Fruit fly (Drosophila melanogaster) whole organism, wandering third instar larva: ENCODE results near the gene CG15864.

ENCODE experiments used
- Abd-B ChIP-seq: fragments of >200 bp; optimal IDR thresholded peaks from 2 replicates; lab custom pipeline; 2017; ENCODE audit warnings: missing biosample characterization, missing genetic modification characterization
- CG32264 ChIP-seq: fragments of 200-800 bp; sonication (Bioruptor generic); optimal IDR thresholded peaks from 2 replicates; lab custom pipeline; 2016; ENCODE audit warnings: missing biosample characterization, missing genetic modification characterization
- CG9705 ChIP-seq: fragments of 200-800 bp; sonication (Bioruptor generic); optimal IDR thresholded peaks from 2 replicates; lab custom pipeline; 2018; ENCODE audit warnings: missing biosample characterization, mild to moderate bottlenecking, missing genetic modification characterization
- CrebA ChIP-seq: fragments of 200-800 bp; sonication (Bioruptor generic); optimal IDR thresholded peaks from 2 replicates; lab custom pipeline; 2016; ENCODE audit warnings: missing biosample characterization, mild to moderate bottlenecking, missing genetic modification characterization, borderline replicate concordance
- Dfd ChIP-seq: fragments of >200 bp; optimal IDR thresholded peaks from 2 replicates; lab custom pipeline; 2017; ENCODE audit warnings: missing biosample characterization, missing genetic modification characterization
- Dif ChIP-seq: fragments of 200-275, 200-300 bp; sonication (Bioruptor generic); optimal IDR thresholded peaks from 2 replicates; lab custom pipeline; 2018; ENCODE audit warnings: missing biosample characterization, missing genetic modification characterization; ENCODE audit not compliant: partially characterized antibody
- HLH106 ChIP-seq: fragments of 200-800 bp; optimal IDR thresholded peaks from 3 replicates; lab custom pipeline; 2019; ENCODE audit warnings: missing biosample characterization, mild to moderate bottlenecking, missing genetic modification characterization, moderate library complexity
- Hr78 ChIP-seq: fragments of >200 bp; optimal IDR thresholded peaks from 2 replicates; lab custom pipeline; 2017; ENCODE audit warnings: missing biosample characterization, missing genetic modification characterization
- Hr83 ChIP-seq: fragments of 200-300 bp; sonication (Bioruptor generic); optimal IDR thresholded peaks from 2 replicates; lab custom pipeline; 2016; ENCODE audit warnings: missing biosample characterization, mild to moderate bottlenecking, missing genetic modification characterization, moderate library complexity; ENCODE audit not compliant: poor library complexity, severe bottlenecking
- Jra ChIP-seq: sonication (Bioruptor generic); optimal IDR thresholded peaks from 2 replicates; lab custom pipeline; 2016; ENCODE audit warnings: missing biosample characterization, missing genetic modification characterization
- Myc ChIP-seq: fragments of >200 bp; optimal IDR thresholded peaks from 2 replicates; lab custom pipeline; 2017
- N ChIP-seq: fragments of >200 bp; optimal IDR thresholded peaks from 2 replicates; lab custom pipeline; 2018; ENCODE audit warnings: missing biosample characterization, missing external identifiers, missing genetic modification characterization
- Sp1 ChIP-seq: fragments of 200-800 bp; sonication (Bioruptor generic); optimal IDR thresholded peaks from 3 replicates; lab custom pipeline; 2019; ENCODE audit warnings: missing biosample characterization, mild to moderate bottlenecking, missing genetic modification characterization, moderate library complexity
- Vsx2 ChIP-seq: fragments of 200-300, 225-300 bp; sonication (Bioruptor generic); optimal IDR thresholded peaks from 2 replicates; lab custom pipeline; 2018; ENCODE audit warnings: missing biosample characterization, missing genetic modification characterization; ENCODE audit not compliant: partially characterized antibody
- br ChIP-seq: fragments of 200-800 bp; sonication (Bioruptor generic); optimal IDR thresholded peaks from 2 replicates; lab custom pipeline; 2016; ENCODE audit warnings: missing biosample characterization, missing genetic modification characterization
- brk ChIP-seq: fragments of 200-800 bp; sonication (Bioruptor generic); optimal IDR thresholded peaks from 2 replicates; lab custom pipeline; 2016; ENCODE audit warnings: missing biosample characterization, mild to moderate bottlenecking, missing genetic modification characterization
- dl ChIP-seq, 2 experiments: fragments of 175-275, 200-275 bp in 1 of 2; fragments of 200-275 bp in 1 of 2; sonication (Bioruptor generic); optimal IDR thresholded peaks; lab custom pipeline; 2018; ENCODE audit warnings: mild to moderate bottlenecking in 2 of 2, missing biosample characterization in 2 of 2, missing genetic modification characterization in 2 of 2, moderate library complexity in 2 of 2; ENCODE audit not compliant: partially characterized antibody in 2 of 2, insufficient read depth in 1 of 2
- dmrt93B ChIP-seq: fragments of 200-800 bp; sonication (Bioruptor generic); optimal IDR thresholded peaks from 2 replicates; lab custom pipeline; 2018; ENCODE audit warnings: missing biosample characterization, mild to moderate bottlenecking, missing genetic modification characterization
- ey ChIP-seq: fragments of 200-800 bp; sonication (Bioruptor generic); optimal IDR thresholded peaks from 2 replicates; lab custom pipeline; 2016; ENCODE audit warnings: missing biosample characterization, missing genetic modification characterization
- foxo ChIP-seq, 2 experiments: fragments of 200-800 bp; sonication (Bioruptor generic); optimal IDR thresholded peaks; 2 replicates in 1 of 2; 3 replicates in 1 of 2; lab custom pipeline; 2016 to 2017; ENCODE audit warnings: missing biosample characterization in 2 of 2, missing genetic modification characterization in 2 of 2
- fru ChIP-seq: fragments of 200-800 bp; sonication (Bioruptor generic); optimal IDR thresholded peaks from 3 replicates; lab custom pipeline; 2016; ENCODE audit warnings: missing biosample characterization, mild to moderate bottlenecking, missing genetic modification characterization
- h ChIP-seq: fragments of 200-800 bp; sonication (Bioruptor generic); optimal IDR thresholded peaks from 3 replicates; lab custom pipeline; 2016; ENCODE audit warnings: missing biosample characterization, mild to moderate bottlenecking, missing genetic modification characterization
- jim ChIP-seq: fragments of 175-275, 200-325 bp; sonication (Bioruptor generic); optimal IDR thresholded peaks from 2 replicates; lab custom pipeline; 2016; ENCODE audit warnings: missing biosample characterization, mild to moderate bottlenecking, missing genetic modification characterization
- lola ChIP-seq: fragments of >200 bp; optimal IDR thresholded peaks from 2 replicates; lab custom pipeline; 2017; ENCODE audit warnings: missing biosample characterization, missing genetic modification characterization
- pan ChIP-seq: fragments of >200 bp; optimal IDR thresholded peaks from 2 replicates; lab custom pipeline; 2017
- psq ChIP-seq: fragments of 200-800 bp; sonication (Bioruptor generic); optimal IDR thresholded peaks from 3 replicates; lab custom pipeline; 2017; ENCODE audit warnings: missing biosample characterization, mild to moderate bottlenecking, missing genetic modification characterization, moderate library complexity
- rgr ChIP-seq: fragments of 200-800 bp; sonication (Bioruptor generic); optimal IDR thresholded peaks from 3 replicates; lab custom pipeline; 2016; ENCODE audit warnings: missing biosample characterization, mild to moderate bottlenecking, missing genetic modification characterization
- sage ChIP-seq: fragments of 200-800 bp; sonication (Bioruptor generic); optimal IDR thresholded peaks from 2 replicates; lab custom pipeline; 2016; ENCODE audit warnings: missing biosample characterization, mild to moderate bottlenecking, missing genetic modification characterization
- sv ChIP-seq: fragments of 200-800 bp; sonication (Bioruptor generic); optimal IDR thresholded peaks from 3 replicates; lab custom pipeline; 2016; ENCODE audit warnings: missing biosample characterization, missing genetic modification characterization
- usp ChIP-seq: fragments of >200 bp; optimal IDR thresholded peaks from 2 replicates; lab custom pipeline; 2017; ENCODE audit warnings: missing biosample characterization, missing genetic modification characterization
- woc ChIP-seq: sonication (Bioruptor generic); optimal IDR thresholded peaks from 2 replicates; lab custom pipeline; 2016; ENCODE audit warnings: missing biosample characterization, mild to moderate bottlenecking, missing genetic modification characterization

CG15864 gene

DNA sequence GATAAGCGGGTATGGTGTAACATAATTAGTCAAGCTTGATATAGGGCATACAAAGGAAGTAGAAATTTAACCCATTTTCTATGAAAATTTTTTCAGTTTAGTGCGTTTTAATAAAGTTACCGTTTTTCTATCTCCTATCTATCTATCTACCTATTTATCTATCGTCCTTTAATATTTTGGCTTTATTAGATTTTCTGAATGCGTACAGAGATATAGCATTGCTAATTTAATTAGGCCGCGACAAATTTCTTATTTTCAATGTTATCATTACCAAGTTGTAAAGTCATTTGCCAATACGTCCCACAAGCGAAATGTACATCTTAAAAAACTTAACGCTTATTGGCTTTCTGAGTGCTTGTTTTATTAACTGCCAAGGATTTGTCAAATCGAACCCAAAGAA, at the start of gene CG15864:
TSS of gene CG15864 (plus strand) at position 301 of the 400 bp plus-strand sequence.
- TF ChIP-seq CG9705 (GFP tag; lab: Kevin White, UChicago) (no peak), sage (GFP tag; lab: Kevin White, UChicago) (no peak), Hr78 (no peak), HLH106 (tag; lab: Kevin White, UChicago) (no peak)

DNA sequence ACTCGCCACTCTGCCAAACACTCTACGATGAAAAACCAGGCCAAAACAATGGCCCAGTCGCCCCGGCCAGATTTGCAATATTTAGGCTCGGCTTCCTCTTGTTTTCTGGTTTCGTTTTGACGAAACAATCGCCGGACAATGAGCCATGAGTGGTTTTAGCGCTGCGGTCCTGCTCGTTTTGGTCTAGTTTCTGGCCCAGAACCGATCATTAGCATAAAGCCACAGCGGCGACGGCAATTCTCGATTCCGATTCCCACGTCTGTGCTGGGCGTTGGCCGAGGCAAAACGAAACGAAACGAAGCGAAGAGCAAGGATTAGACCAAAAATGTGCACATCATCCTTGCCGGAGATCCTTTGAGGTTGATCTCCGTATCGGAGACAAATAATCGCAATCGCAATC, 44.9 kb upstream of the CG15864 start:
- no peak for TF ChIP-seq woc
- TF ChIP-seq Dif (GFP tag; lab: Kevin White, UChicago) = no peak
- TF ChIP-seq N (GFP tag; lab: Kevin White, UChicago) = no peak
- no peak for TF ChIP-seq Abd-B (GFP tag; lab: Kevin White, UChicago)
- no peak for TF ChIP-seq dl (GFP tag; optimal IDR thresholded peaks at IDR 0.05; lab: Kevin White, UChicago; ENCODE audit: insufficient read depth in 1 of 2, partially characterized antibody in 2 of 2)
- no peak for TF ChIP-seq ey (GFP tag; lab: Kevin White, UChicago)
- no peak for TF ChIP-seq fru (GFP tag; lab: Kevin White, UChicago)
- no peak for TF ChIP-seq CrebA (GFP tag; lab: Kevin White, UChicago)
- TF ChIP-seq jim (GFP tag; lab: Kevin White, UChicago) = no peak
- no peak for TF ChIP-seq HLH106 (tag; lab: Kevin White, UChicago)
- no peak for TF ChIP-seq Hr83 (GFP tag; lab: Kevin White, UChicago)
- no peak for TF ChIP-seq lola
- no peak for TF ChIP-seq usp
- TF ChIP-seq psq (GFP tag; lab: Kevin White, UChicago) = no peak
- no peak for TF ChIP-seq Myc (lab: Kevin White, UChicago)
- no peak for TF ChIP-seq sv
- TF ChIP-seq CG32264 (GFP tag; lab: Kevin White, UChicago) = no peak
- no peak for TF ChIP-seq h
- TF ChIP-seq, all 38 proteins: peak for 0

dm6 chr3R:8204730-8205129, 43.5 kb upstream of the CG15864 start, which contains the start of gene CheA84a:
CheA84a (minus strand) TSS chr3R:8204830.
- TF ChIP-seq CG9705 (GFP tag; lab: Kevin White, UChicago) = no peak
- TF ChIP-seq Hr83 (GFP tag; lab: Kevin White, UChicago) = no peak
- no peak for TF ChIP-seq CrebA (GFP tag; lab: Kevin White, UChicago)
- TF ChIP-seq Dfd (GFP tag; lab: Kevin White, UChicago) = no peak
- TF ChIP-seq pan = no peak
- no peak for TF ChIP-seq lola
- TF ChIP-seq rgr (GFP tag; lab: Kevin White, UChicago) = no peak
- no peak for TF ChIP-seq psq (GFP tag; lab: Kevin White, UChicago)
- TF ChIP-seq ey (GFP tag; lab: Kevin White, UChicago) = no peak
- TF ChIP-seq Hr78 = no peak
- TF ChIP-seq Dif (GFP tag; lab: Kevin White, UChicago) = no peak

DNA sequence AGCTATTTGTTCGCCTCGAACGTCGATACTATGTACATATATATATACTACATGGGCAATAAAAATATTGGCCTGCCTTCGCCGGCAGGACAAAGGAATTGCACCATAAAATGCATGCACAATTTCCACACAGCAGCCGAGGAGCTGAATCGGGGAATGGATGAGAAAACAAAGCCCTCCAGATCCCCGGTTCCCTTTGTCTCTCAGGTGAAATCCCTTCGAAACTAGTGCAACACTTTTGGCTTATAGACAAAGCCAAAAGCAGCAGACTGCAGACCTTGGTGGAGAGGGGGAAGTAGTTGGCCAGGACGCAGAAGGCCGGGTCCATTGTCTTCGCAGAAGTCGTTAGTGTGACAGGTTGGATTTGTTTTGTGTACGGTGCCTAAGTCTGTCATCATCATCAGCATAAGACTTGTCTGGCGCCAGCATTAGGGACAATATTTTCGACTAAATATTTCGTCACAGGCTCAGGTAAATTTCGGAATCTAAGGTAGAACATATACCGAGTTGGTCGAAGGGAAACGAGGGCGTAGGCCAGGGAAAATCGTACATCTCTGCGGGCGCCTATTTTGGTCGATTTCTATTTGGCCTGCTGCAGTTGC, 42.8 kb upstream of the CG15864 start:
- TF ChIP-seq HLH106 (tag; lab: Kevin White, UChicago) (no peak), CG9705 (GFP tag; lab: Kevin White, UChicago) (no peak), psq (GFP tag; lab: Kevin White, UChicago) (no peak), br (no peak), woc (no peak), Jra (no peak), Dfd (GFP tag; lab: Kevin White, UChicago) (no peak), CG32264 (GFP tag; lab: Kevin White, UChicago) (no peak), dmrt93B (GFP tag; lab: Kevin White, UChicago) (no peak), Sp1 (GFP tag; lab: Kevin White, UChicago) (no peak), foxo (GFP tag; optimal IDR thresholded peaks at IDR 0.05; lab: Kevin White, UChicago) (no peak), h (no peak)
- TF ChIP-seq, all 38 proteins: peak for 0

DNA sequence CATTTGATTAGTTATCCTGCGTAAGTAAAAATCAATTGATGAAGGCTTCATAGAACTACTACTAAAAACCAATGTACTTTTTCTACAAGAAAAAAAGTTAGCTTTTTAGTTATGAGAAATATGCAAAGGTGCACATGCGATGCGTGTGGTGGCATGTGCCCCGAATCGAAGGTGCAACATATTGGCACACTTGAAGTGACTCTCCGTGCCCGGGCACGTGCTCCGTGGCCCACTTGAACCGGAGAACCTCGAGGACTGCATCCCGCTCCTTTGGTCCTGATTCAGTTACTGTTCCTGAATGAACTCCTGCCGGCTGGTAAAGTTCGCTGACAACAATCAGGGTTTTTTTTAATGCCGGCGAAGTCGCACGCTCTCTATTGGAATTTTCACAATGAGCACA, 42.2 kb upstream of the CG15864 start:
- TF ChIP-seq Jra (no peak), Vsx2 (GFP tag; lab: Kevin White, UChicago) (no peak), brk (GFP tag; lab: Kevin White, UChicago) (no peak)
